Fruit fly (Drosophila melanogaster) whole organism, wandering third instar larva: ENCODE measurements around the gene CG32939.

ENCODE experiments used
- CG32264 ChIP-seq: fragments of 200-800 bp; sonication (Bioruptor generic); optimal IDR thresholded peaks from 2 replicates; lab custom pipeline; 2016; ENCODE audit warnings: missing biosample characterization, missing genetic modification characterization
- Dfd ChIP-seq: fragments of >200 bp; optimal IDR thresholded peaks from 2 replicates; lab custom pipeline; 2017; ENCODE audit warnings: missing biosample characterization, missing genetic modification characterization
- Hr83 ChIP-seq: fragments of 200-300 bp; sonication (Bioruptor generic); optimal IDR thresholded peaks from 2 replicates; lab custom pipeline; 2016; ENCODE audit warnings: missing biosample characterization, mild to moderate bottlenecking, missing genetic modification characterization, moderate library complexity; ENCODE audit not compliant: poor library complexity, severe bottlenecking
- OdsH ChIP-seq: fragments of 200-800 bp; sonication (Bioruptor generic); optimal IDR thresholded peaks from 2 replicates; lab custom pipeline; 2016; ENCODE audit warnings: missing biosample characterization, mild to moderate bottlenecking, missing genetic modification characterization
- Sp1 ChIP-seq: fragments of 200-800 bp; sonication (Bioruptor generic); optimal IDR thresholded peaks from 3 replicates; lab custom pipeline; 2019; ENCODE audit warnings: missing biosample characterization, mild to moderate bottlenecking, missing genetic modification characterization, moderate library complexity
- dmrt93B ChIP-seq: fragments of 200-800 bp; sonication (Bioruptor generic); optimal IDR thresholded peaks from 2 replicates; lab custom pipeline; 2018; ENCODE audit warnings: missing biosample characterization, mild to moderate bottlenecking, missing genetic modification characterization
- h ChIP-seq: fragments of 200-800 bp; sonication (Bioruptor generic); optimal IDR thresholded peaks from 3 replicates; lab custom pipeline; 2016; ENCODE audit warnings: missing biosample characterization, mild to moderate bottlenecking, missing genetic modification characterization
- lola ChIP-seq: fragments of >200 bp; optimal IDR thresholded peaks from 2 replicates; lab custom pipeline; 2017; ENCODE audit warnings: missing biosample characterization, missing genetic modification characterization
- pan ChIP-seq: fragments of >200 bp; optimal IDR thresholded peaks from 2 replicates; lab custom pipeline; 2017
- psq ChIP-seq: fragments of 200-800 bp; sonication (Bioruptor generic); optimal IDR thresholded peaks from 3 replicates; lab custom pipeline; 2017; ENCODE audit warnings: missing biosample characterization, mild to moderate bottlenecking, missing genetic modification characterization, moderate library complexity
- rgr ChIP-seq: fragments of 200-800 bp; sonication (Bioruptor generic); optimal IDR thresholded peaks from 3 replicates; lab custom pipeline; 2016; ENCODE audit warnings: missing biosample characterization, mild to moderate bottlenecking, missing genetic modification characterization
- sage ChIP-seq: fragments of 200-800 bp; sonication (Bioruptor generic); optimal IDR thresholded peaks from 2 replicates; lab custom pipeline; 2016; ENCODE audit warnings: missing biosample characterization, mild to moderate bottlenecking, missing genetic modification characterization
- tai ChIP-seq: sonication (Bioruptor generic); optimal IDR thresholded peaks from 2 replicates; lab custom pipeline; 2016; ENCODE audit warnings: missing biosample characterization, missing genetic modification characterization

DNA sequence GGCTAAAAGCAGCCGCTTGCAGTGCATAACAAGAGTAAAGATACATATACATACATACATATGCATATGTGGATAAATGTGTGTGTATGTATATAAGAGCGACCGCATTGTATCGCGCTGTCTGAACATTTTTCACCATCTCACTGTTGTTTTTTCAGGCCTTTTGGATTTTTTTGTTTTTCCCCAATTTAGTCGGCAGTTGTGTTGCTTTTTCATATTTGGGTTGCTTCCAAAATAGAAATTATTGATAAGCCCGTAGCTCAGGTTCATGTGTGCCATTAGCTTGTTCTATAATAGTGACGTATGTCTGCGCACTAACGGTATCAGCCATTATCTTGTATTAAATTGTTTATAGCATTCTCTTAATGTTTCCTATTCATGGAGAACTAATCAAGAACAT is 7.6 kb downstream of the CG32939 start:
- TF ChIP-seq pan (lab: Kevin White, UChicago) (no peak), rgr (GFP tag; lab: Kevin White, UChicago) (no peak), h (GFP tag; lab: Kevin White, UChicago) (no peak), Hr83 (GFP tag; lab: Kevin White, UChicago) (no peak), Dfd (no peak), psq (no peak), lola (GFP tag; lab: Kevin White, UChicago) (no peak), CG32264 (GFP tag; lab: Kevin White, UChicago) (no peak), sage (GFP tag; lab: Kevin White, UChicago) (no peak), Sp1 (no peak), dmrt93B (GFP tag; lab: Kevin White, UChicago) (no peak), OdsH (no peak), tai (no peak)
